Fruit fly (Drosophila melanogaster): ENCODE results near the gene CG14391.

The CG14391 gene

dm6 chr3R:12691422-12692101, 3.1 kb downstream of the CG14391 start, which contains the start of gene Arp1 (continued):
- TF ChIP-seq CG10462 (GFP tag; optimal IDR thresholded peaks at IDR 0.05) (no peak), psq (GFP tag; optimal IDR thresholded peaks at IDR 0.05) (no peak), Ets97D (GFP tag; optimal IDR thresholded peaks at IDR 0.05) (peak; percentile 2), vnd (GFP tag; IDR thresholded peaks at IDR 0.05; ENCODE audit: partially characterized antibody) (no peak), Scr (GFP tag; IDR thresholded peaks at IDR 0.05; ENCODE audit: partially characterized antibody) (no peak), CG11504 (tag; optimal IDR thresholded peaks at IDR 0.05) (no peak), zen2 (GFP tag; IDR thresholded peaks at IDR 0.05; ENCODE audit: partially characterized antibody) (no peak), CG13296 (GFP tag; optimal IDR thresholded peaks at IDR 0.05) (no peak), CG12769 (tag; optimal IDR thresholded peaks at IDR 0.05) (no peak), twi (tag; optimal IDR thresholded peaks at IDR 0.05) (no peak), sqz (GFP tag; optimal IDR thresholded peaks at IDR 0.05) (no peak), pita (GFP tag; optimal IDR thresholded peaks at IDR 0.05) (peak; percentile 52), CG17186 (GFP tag; optimal IDR thresholded peaks at IDR 0.05) (no peak), CG12744 (GFP tag; optimal IDR thresholded peaks at IDR 0.05) (no peak), CG4730 (GFP tag; IDR thresholded peaks at IDR 0.05) (no peak), CG16813 (GFP tag; IDR thresholded peaks at IDR 0.05; ENCODE audit: partially characterized antibody) (no peak), ase (GFP tag; IDR thresholded peaks at IDR 0.05) (no peak), sisA (GFP tag; IDR thresholded peaks at IDR 0.05) (no peak), sima (GFP tag; optimal IDR thresholded peaks at IDR 0.05) (no peak), CG14441 (GFP tag; IDR thresholded peaks at IDR 0.05) (no peak), CG13775 (GFP tag; optimal IDR thresholded peaks at IDR 0.05) (no peak), CG7963 (GFP tag; IDR thresholded peaks at IDR 0.05; ENCODE audit: partially characterized antibody) (no peak), so (GFP tag; IDR thresholded peaks at IDR 0.05) (no peak), amos (GFP tag; IDR thresholded peaks at IDR 0.05; ENCODE audit: partially characterized antibody) (peak; percentile 9; the same call in 1 of the 2 replicates), rib (GFP tag; IDR thresholded peaks at IDR 0.05) (no peak), wek (GFP tag; optimal IDR thresholded peaks at IDR 0.05) (no peak), CG16863 (GFP tag; optimal IDR thresholded peaks at IDR 0.05) (no peak), CG10431 (GFP tag; optimal IDR thresholded peaks at IDR 0.05) (peak; percentile 52), tgo (GFP tag; IDR thresholded peaks at IDR 0.05) (no peak), CG6765 (GFP tag; optimal IDR thresholded peaks at IDR 0.05) (no peak), Ravus (GFP tag; IDR thresholded peaks at IDR 0.05) (no peak), bsh (GFP tag; optimal IDR thresholded peaks at IDR 0.05) (no peak), jing (GFP tag; optimal IDR thresholded peaks at IDR 0.05) (no peak), CG10267 (tag; optimal IDR thresholded peaks at IDR 0.05) (peak; percentile 37), CG12219 (GFP tag; optimal IDR thresholded peaks at IDR 0.05) (no peak), br (optimal IDR thresholded peaks at IDR 0.05) (no peak), nmo (GFP tag; optimal IDR thresholded peaks at IDR 0.05) (peak; percentile 39), Xbp1 (GFP tag; optimal IDR thresholded peaks at IDR 0.05) (no peak), E2f2 (GFP tag; IDR thresholded peaks at IDR 0.05) (no peak), CG6654 (GFP tag; optimal IDR thresholded peaks at IDR 0.05) (no peak), CG6689 (GFP tag; IDR thresholded peaks at IDR 0.05) (no peak), CG14860 (GFP tag; IDR thresholded peaks at IDR 0.05; ENCODE audit: partially characterized antibody) (no peak), CG17829 (tag; optimal IDR thresholded peaks at IDR 0.05) (no peak), ato (GFP tag; IDR thresholded peaks at IDR 0.05; ENCODE audit: partially characterized antibody) (no peak), CG3847 (GFP tag; IDR thresholded peaks at IDR 0.05) (no peak), Lhr (GFP tag; optimal IDR thresholded peaks at IDR 0.05) (peak; percentile 81), Hr39 (optimal IDR thresholded peaks at IDR 0.05) (no peak), Sox100B (GFP tag; optimal IDR thresholded peaks at IDR 0.05) (no peak), CG3726 (GFP tag; IDR thresholded peaks at IDR 0.05) (no peak), CG34422 (GFP tag; IDR thresholded peaks at IDR 0.05) (no peak)
